Fruit fly (Drosophila melanogaster) whole organism, wandering third instar larva: Measurements from ENCODE around the gene CG9109.

Experiments used
- Abd-B ChIP-seq: fragments of >200 bp; optimal IDR thresholded peaks from 2 replicates; lab custom pipeline; 2017; ENCODE audit warnings: missing biosample characterization, missing genetic modification characterization
- CG32264 ChIP-seq: fragments of 200-800 bp; sonication (Bioruptor generic); optimal IDR thresholded peaks from 2 replicates; lab custom pipeline; 2016; ENCODE audit warnings: missing biosample characterization, missing genetic modification characterization
- CG9705 ChIP-seq: fragments of 200-800 bp; sonication (Bioruptor generic); optimal IDR thresholded peaks from 2 replicates; lab custom pipeline; 2018; ENCODE audit warnings: missing biosample characterization, mild to moderate bottlenecking, missing genetic modification characterization
- CrebA ChIP-seq: fragments of 200-800 bp; sonication (Bioruptor generic); optimal IDR thresholded peaks from 2 replicates; lab custom pipeline; 2016; ENCODE audit warnings: missing biosample characterization, mild to moderate bottlenecking, missing genetic modification characterization, borderline replicate concordance
- Dfd ChIP-seq: fragments of >200 bp; optimal IDR thresholded peaks from 2 replicates; lab custom pipeline; 2017; ENCODE audit warnings: missing biosample characterization, missing genetic modification characterization
- Dif ChIP-seq: fragments of 200-275, 200-300 bp; sonication (Bioruptor generic); optimal IDR thresholded peaks from 2 replicates; lab custom pipeline; 2018; ENCODE audit warnings: missing biosample characterization, missing genetic modification characterization; ENCODE audit not compliant: partially characterized antibody
- GATAd ChIP-seq: sonication (Bioruptor generic); optimal IDR thresholded peaks from 2 replicates; lab custom pipeline; 2016; ENCODE audit warnings: missing biosample characterization, missing genetic modification characterization
- HLH106 ChIP-seq: fragments of 200-800 bp; optimal IDR thresholded peaks from 3 replicates; lab custom pipeline; 2019; ENCODE audit warnings: missing biosample characterization, mild to moderate bottlenecking, missing genetic modification characterization, moderate library complexity
- Hnf4 ChIP-seq: fragments of 200-800 bp; sonication (Bioruptor generic); optimal IDR thresholded peaks from 2 replicates; lab custom pipeline; 2016; ENCODE audit warnings: missing biosample characterization, mild to moderate bottlenecking, missing genetic modification characterization
- Hr78 ChIP-seq: fragments of >200 bp; optimal IDR thresholded peaks from 2 replicates; lab custom pipeline; 2017; ENCODE audit warnings: missing biosample characterization, missing genetic modification characterization
- Hr83 ChIP-seq: fragments of 200-300 bp; sonication (Bioruptor generic); optimal IDR thresholded peaks from 2 replicates; lab custom pipeline; 2016; ENCODE audit warnings: missing biosample characterization, mild to moderate bottlenecking, missing genetic modification characterization, moderate library complexity; ENCODE audit not compliant: poor library complexity, severe bottlenecking
- Jra ChIP-seq: sonication (Bioruptor generic); optimal IDR thresholded peaks from 2 replicates; lab custom pipeline; 2016; ENCODE audit warnings: missing biosample characterization, missing genetic modification characterization
- Mio ChIP-seq: sonication (Bioruptor generic); optimal IDR thresholded peaks from 2 replicates; lab custom pipeline; 2016; ENCODE audit warnings: missing biosample characterization, missing genetic modification characterization
- Myc ChIP-seq: fragments of >200 bp; optimal IDR thresholded peaks from 2 replicates; lab custom pipeline; 2017
- N ChIP-seq: fragments of >200 bp; optimal IDR thresholded peaks from 2 replicates; lab custom pipeline; 2018; ENCODE audit warnings: missing biosample characterization, missing external identifiers, missing genetic modification characterization
- OdsH ChIP-seq: fragments of 200-800 bp; sonication (Bioruptor generic); optimal IDR thresholded peaks from 2 replicates; lab custom pipeline; 2016; ENCODE audit warnings: missing biosample characterization, mild to moderate bottlenecking, missing genetic modification characterization
- Rel ChIP-seq, 2 experiments: fragments of 200-800 bp; sonication (Bioruptor generic) in 1 of 2; optimal IDR thresholded peaks; 2 replicates in 1 of 2; 3 replicates in 1 of 2; lab custom pipeline; 2016 to 2019; ENCODE audit warnings: mild to moderate bottlenecking in 2 of 2, missing biosample characterization in 2 of 2, missing genetic modification characterization in 2 of 2, moderate library complexity in 1 of 2
- Sp1 ChIP-seq: fragments of 200-800 bp; sonication (Bioruptor generic); optimal IDR thresholded peaks from 3 replicates; lab custom pipeline; 2019; ENCODE audit warnings: missing biosample characterization, mild to moderate bottlenecking, missing genetic modification characterization, moderate library complexity
- Vsx2 ChIP-seq: fragments of 200-300, 225-300 bp; sonication (Bioruptor generic); optimal IDR thresholded peaks from 2 replicates; lab custom pipeline; 2018; ENCODE audit warnings: missing biosample characterization, missing genetic modification characterization; ENCODE audit not compliant: partially characterized antibody
- br ChIP-seq: fragments of 200-800 bp; sonication (Bioruptor generic); optimal IDR thresholded peaks from 2 replicates; lab custom pipeline; 2016; ENCODE audit warnings: missing biosample characterization, missing genetic modification characterization
- brk ChIP-seq: fragments of 200-800 bp; sonication (Bioruptor generic); optimal IDR thresholded peaks from 2 replicates; lab custom pipeline; 2016; ENCODE audit warnings: missing biosample characterization, mild to moderate bottlenecking, missing genetic modification characterization
- dl ChIP-seq, 2 experiments: fragments of 175-275, 200-275 bp in 1 of 2; fragments of 200-275 bp in 1 of 2; sonication (Bioruptor generic); optimal IDR thresholded peaks; lab custom pipeline; 2018; ENCODE audit warnings: mild to moderate bottlenecking in 2 of 2, missing biosample characterization in 2 of 2, missing genetic modification characterization in 2 of 2, moderate library complexity in 2 of 2; ENCODE audit not compliant: partially characterized antibody in 2 of 2, insufficient read depth in 1 of 2
- dmrt93B ChIP-seq: fragments of 200-800 bp; sonication (Bioruptor generic); optimal IDR thresholded peaks from 2 replicates; lab custom pipeline; 2018; ENCODE audit warnings: missing biosample characterization, mild to moderate bottlenecking, missing genetic modification characterization
- dsf ChIP-seq: sonication (Bioruptor generic); optimal IDR thresholded peaks from 2 replicates; lab custom pipeline; 2016; ENCODE audit warnings: missing biosample characterization, missing genetic modification characterization, borderline replicate concordance
- ey ChIP-seq: fragments of 200-800 bp; sonication (Bioruptor generic); optimal IDR thresholded peaks from 2 replicates; lab custom pipeline; 2016; ENCODE audit warnings: missing biosample characterization, missing genetic modification characterization
- foxo ChIP-seq, 2 experiments: fragments of 200-800 bp; sonication (Bioruptor generic); optimal IDR thresholded peaks; 2 replicates in 1 of 2; 3 replicates in 1 of 2; lab custom pipeline; 2016 to 2017; ENCODE audit warnings: missing biosample characterization in 2 of 2, missing genetic modification characterization in 2 of 2
- fru ChIP-seq: fragments of 200-800 bp; sonication (Bioruptor generic); optimal IDR thresholded peaks from 3 replicates; lab custom pipeline; 2016; ENCODE audit warnings: missing biosample characterization, mild to moderate bottlenecking, missing genetic modification characterization
- h ChIP-seq: fragments of 200-800 bp; sonication (Bioruptor generic); optimal IDR thresholded peaks from 3 replicates; lab custom pipeline; 2016; ENCODE audit warnings: missing biosample characterization, mild to moderate bottlenecking, missing genetic modification characterization
- jim ChIP-seq: fragments of 175-275, 200-325 bp; sonication (Bioruptor generic); optimal IDR thresholded peaks from 2 replicates; lab custom pipeline; 2016; ENCODE audit warnings: missing biosample characterization, mild to moderate bottlenecking, missing genetic modification characterization
- lola ChIP-seq: fragments of >200 bp; optimal IDR thresholded peaks from 2 replicates; lab custom pipeline; 2017; ENCODE audit warnings: missing biosample characterization, missing genetic modification characterization
- pan ChIP-seq: fragments of >200 bp; optimal IDR thresholded peaks from 2 replicates; lab custom pipeline; 2017
- psq ChIP-seq: fragments of 200-800 bp; sonication (Bioruptor generic); optimal IDR thresholded peaks from 3 replicates; lab custom pipeline; 2017; ENCODE audit warnings: missing biosample characterization, mild to moderate bottlenecking, missing genetic modification characterization, moderate library complexity
- rgr ChIP-seq: fragments of 200-800 bp; sonication (Bioruptor generic); optimal IDR thresholded peaks from 3 replicates; lab custom pipeline; 2016; ENCODE audit warnings: missing biosample characterization, mild to moderate bottlenecking, missing genetic modification characterization
- sage ChIP-seq: fragments of 200-800 bp; sonication (Bioruptor generic); optimal IDR thresholded peaks from 2 replicates; lab custom pipeline; 2016; ENCODE audit warnings: missing biosample characterization, mild to moderate bottlenecking, missing genetic modification characterization
- sv ChIP-seq: fragments of 200-800 bp; sonication (Bioruptor generic); optimal IDR thresholded peaks from 3 replicates; lab custom pipeline; 2016; ENCODE audit warnings: missing biosample characterization, missing genetic modification characterization
- tai ChIP-seq: sonication (Bioruptor generic); optimal IDR thresholded peaks from 2 replicates; lab custom pipeline; 2016; ENCODE audit warnings: missing biosample characterization, missing genetic modification characterization
- usp ChIP-seq: fragments of >200 bp; optimal IDR thresholded peaks from 2 replicates; lab custom pipeline; 2017; ENCODE audit warnings: missing biosample characterization, missing genetic modification characterization
- woc ChIP-seq: sonication (Bioruptor generic); optimal IDR thresholded peaks from 2 replicates; lab custom pipeline; 2016; ENCODE audit warnings: missing biosample characterization, mild to moderate bottlenecking, missing genetic modification characterization

CG9109 gene

dm6 chr2L:6082157-6082645, 48.0 kb upstream of the CG9109 start, which contains the start of gene Kr-h1:
TSS of gene Kr-h1 (plus strand) at chr2L:6082603.
- TF ChIP-seq tai (peak; percentile 8), Vsx2 (GFP tag; lab: Kevin White, UChicago) (no peak), brk (GFP tag; lab: Kevin White, UChicago) (peak; percentile 60), N (GFP tag; lab: Kevin White, UChicago) (no peak), usp (no peak), Dfd (no peak), dl (GFP tag; optimal IDR thresholded peaks at IDR 0.05; lab: Kevin White, UChicago; ENCODE audit: insufficient read depth in 1 of 2, partially characterized antibody in 2 of 2) (peak in 1 of 2 experiments; percentile 40), Jra (GFP tag; lab: Kevin White, UChicago) (no peak), rgr (GFP tag; lab: Kevin White, UChicago) (no peak), OdsH (GFP tag; lab: Kevin White, UChicago) (no peak), br (GFP tag; lab: Kevin White, UChicago) (peak; percentile 26), foxo (GFP tag; optimal IDR thresholded peaks at IDR 0.05; lab: Kevin White, UChicago) (no peak), Dif (no peak), ey (GFP tag; lab: Kevin White, UChicago) (no peak), Rel (GFP tag; optimal IDR thresholded peaks at IDR 0.05; lab: Kevin White, UChicago) (peak; percentile 38), Rel (tag; optimal IDR thresholded peaks at IDR 0.05; lab: Kevin White, UChicago) (peak; percentile 58), jim (peak; percentile 81), lola (no peak), Hr78 (no peak), Myc (lab: Kevin White, UChicago) (no peak), sv (GFP tag; lab: Kevin White, UChicago) (no peak), Hr83 (GFP tag; lab: Kevin White, UChicago) (peak; percentile 76), pan (lab: Kevin White, UChicago) (no peak), HLH106 (peak; percentile 8), fru (GFP tag; lab: Kevin White, UChicago) (peak; percentile 69), sage (GFP tag; lab: Kevin White, UChicago) (no peak), h (GFP tag; lab: Kevin White, UChicago) (peak; percentile 58), CG9705 (GFP tag; lab: Kevin White, UChicago) (no peak), Sp1 (no peak), psq (GFP tag; lab: Kevin White, UChicago) (no peak), Abd-B (GFP tag; lab: Kevin White, UChicago) (no peak), GATAd (GFP tag; lab: Kevin White, UChicago) (no peak), woc (no peak), dsf (GFP tag; lab: Kevin White, UChicago) (no peak), Hnf4 (GFP tag; lab: Kevin White, UChicago) (no peak), dmrt93B (no peak), CG32264 (GFP tag; lab: Kevin White, UChicago) (no peak), Mio (GFP tag; lab: Kevin White, UChicago) (no peak), CrebA (GFP tag; lab: Kevin White, UChicago) (peak; percentile 86)

dm6 chr2L:6081134-6081832, 47.1 kb upstream of the CG9109 start:
- TF ChIP-seq rgr (GFP tag; lab: Kevin White, UChicago), result no peak
- TF ChIP-seq sage (GFP tag; lab: Kevin White, UChicago), result no peak
- TF ChIP-seq Sp1, result peak; percentile 54
- TF ChIP-seq dsf (GFP tag; lab: Kevin White, UChicago), result no peak
- no peak for TF ChIP-seq Dif
- TF ChIP-seq lola, result peak; percentile 51
- TF ChIP-seq tai, result peak; percentile 49
- peak in 1 of 2 experiments; percentile 55 for TF ChIP-seq dl (GFP tag; optimal IDR thresholded peaks at IDR 0.05; lab: Kevin White, UChicago; ENCODE audit: insufficient read depth in 1 of 2, partially characterized antibody in 2 of 2)
- no peak for TF ChIP-seq GATAd (GFP tag; lab: Kevin White, UChicago)
- no peak for TF ChIP-seq Mio (GFP tag; lab: Kevin White, UChicago)
- no peak for TF ChIP-seq N (GFP tag; lab: Kevin White, UChicago)
- TF ChIP-seq Jra (GFP tag; lab: Kevin White, UChicago), result no peak
- no peak for TF ChIP-seq Rel (GFP tag; optimal IDR thresholded peaks at IDR 0.05; lab: Kevin White, UChicago)
- peak; percentile 50 for TF ChIP-seq Rel (tag; optimal IDR thresholded peaks at IDR 0.05; lab: Kevin White, UChicago)
- no peak for TF ChIP-seq OdsH (GFP tag; lab: Kevin White, UChicago)
- no peak for TF ChIP-seq Abd-B (GFP tag; lab: Kevin White, UChicago)
- peak; percentile 15 for TF ChIP-seq HLH106
- TF ChIP-seq Hr83 (GFP tag; lab: Kevin White, UChicago), result no peak
- TF ChIP-seq h (GFP tag; lab: Kevin White, UChicago), result peak; percentile 5
- TF ChIP-seq woc, result peak; percentile 40
- TF ChIP-seq Myc (lab: Kevin White, UChicago), result no peak
- TF ChIP-seq CG9705 (GFP tag; lab: Kevin White, UChicago), result peak; percentile 36
- TF ChIP-seq Hr78, result no peak
- TF ChIP-seq Vsx2 (GFP tag; lab: Kevin White, UChicago), result peak; percentile 9
- peak; percentile 57 for TF ChIP-seq psq (GFP tag; lab: Kevin White, UChicago)
- TF ChIP-seq br (GFP tag; lab: Kevin White, UChicago), result no peak
- TF ChIP-seq dmrt93B, result no peak
